Worm (Caenorhabditis elegans): ENCODE data around the gene klo-1.

klo-1 gene

ce11 chrIV:7759527-7759926, 11.5 kb upstream of the klo-1 start, which contains the start of gene dsb-3:
Gene dsb-3, minus strand, starts transcription at chrIV:7759627.
- TF ChIP-seq ref-1 (GFP tag; conservative IDR thresholded peaks at IDR 0.05) (no peak), ztf-23 (GFP tag; IDR thresholded peaks at IDR 0.05) (no peak), tab-1 (GFP tag; IDR thresholded peaks at IDR 0.05) (no peak), T22C8.4 (GFP tag; IDR thresholded peaks at IDR 0.05) (no peak), med-1 (GFP tag; optimal IDR thresholded peaks at IDR 0.05; ENCODE audit: insufficient read depth) (no peak), klf-2 (GFP tag; conservative IDR thresholded peaks at IDR 0.05) (no peak), cog-1 (tag; optimal IDR thresholded peaks at IDR 0.05) (no peak), ztf-29 (GFP tag; IDR thresholded peaks at IDR 0.05) (no peak), flt-1 (GFP tag; IDR thresholded peaks at IDR 0.05) (no peak)

ce11 chrIV:7757245-7757644, 9.2 kb upstream of the klo-1 start, which contains the start of gene C46A5.4:
Gene C46A5.4, minus strand, starts transcription at chrIV:7757345.
- TF ChIP-seq ztf-23 (GFP tag; IDR thresholded peaks at IDR 0.05) (no peak), klf-2 (GFP tag; conservative IDR thresholded peaks at IDR 0.05) (no peak), ref-1 (GFP tag; conservative IDR thresholded peaks at IDR 0.05) (no peak), tab-1 (GFP tag; IDR thresholded peaks at IDR 0.05) (no peak), ztf-29 (GFP tag; IDR thresholded peaks at IDR 0.05) (no peak)

- no peak for TF ChIP-seq ztf-29 (GFP tag; IDR thresholded peaks at IDR 0.05)
- no peak for TF ChIP-seq cog-1 (tag; optimal IDR thresholded peaks at IDR 0.05)
- no peak for TF ChIP-seq tab-1 (GFP tag; IDR thresholded peaks at IDR 0.05)
- no peak for TF ChIP-seq T22C8.4 (GFP tag; IDR thresholded peaks at IDR 0.05)
- TF ChIP-seq flt-1 (GFP tag; IDR thresholded peaks at IDR 0.05), result no peak
- no peak for TF ChIP-seq ref-1 (GFP tag; conservative IDR thresholded peaks at IDR 0.05)
- TF ChIP-seq ztf-23 (GFP tag; IDR thresholded peaks at IDR 0.05), result no peak
- TF ChIP-seq klf-2 (GFP tag; conservative IDR thresholded peaks at IDR 0.05), result no peak
- TF ChIP-seq med-1 (GFP tag; optimal IDR thresholded peaks at IDR 0.05; ENCODE audit: insufficient read depth), result no peak
Measured at ce11 chrIV:7754114-7754513, 6.1 kb upstream of the klo-1 start.

ce11 chrIV:7753108-7753507, 5.1 kb upstream of the klo-1 start, which contains the start of gene col-14:
Gene col-14, plus strand, starts transcription at chrIV:7753408.
- no peak for TF ChIP-seq tab-1 (GFP tag; IDR thresholded peaks at IDR 0.05)

- TF ChIP-seq ref-1 (GFP tag; conservative IDR thresholded peaks at IDR 0.05), result no peak
- no peak for TF ChIP-seq T22C8.4 (GFP tag; IDR thresholded peaks at IDR 0.05)
- no peak for TF ChIP-seq flt-1 (GFP tag; IDR thresholded peaks at IDR 0.05)
- TF ChIP-seq med-1 (GFP tag; optimal IDR thresholded peaks at IDR 0.05; ENCODE audit: insufficient read depth), result no peak
- TF ChIP-seq cog-1 (tag; optimal IDR thresholded peaks at IDR 0.05), result no peak
- no peak for TF ChIP-seq klf-2 (GFP tag; conservative IDR thresholded peaks at IDR 0.05)
- TF ChIP-seq ztf-29 (GFP tag; IDR thresholded peaks at IDR 0.05), result no peak
- no peak for TF ChIP-seq tab-1 (GFP tag; IDR thresholded peaks at IDR 0.05)
- TF ChIP-seq ztf-23 (GFP tag; IDR thresholded peaks at IDR 0.05), result no peak
Measured at ce11 chrIV:7743539-7743938, 4.5 kb downstream of the klo-1 start, which contains the start of gene npr-35. Gene npr-35, plus strand, starts transcription at chrIV:7743839.

- TF ChIP-seq flt-1 (GFP tag; IDR thresholded peaks at IDR 0.05) (no peak), ztf-29 (GFP tag; IDR thresholded peaks at IDR 0.05) (no peak), med-1 (GFP tag; optimal IDR thresholded peaks at IDR 0.05; ENCODE audit: insufficient read depth) (no peak), klf-2 (GFP tag; conservative IDR thresholded peaks at IDR 0.05) (no peak), T22C8.4 (GFP tag; IDR thresholded peaks at IDR 0.05) (no peak), ztf-23 (GFP tag; IDR thresholded peaks at IDR 0.05) (no peak), ref-1 (GFP tag; conservative IDR thresholded peaks at IDR 0.05) (no peak), tab-1 (GFP tag; IDR thresholded peaks at IDR 0.05) (no peak), cog-1 (tag; optimal IDR thresholded peaks at IDR 0.05) (no peak)
Measured at ce11 chrIV:7736616-7737015, 11.4 kb downstream of the klo-1 start.

- TF ChIP-seq T22C8.4 (GFP tag; IDR thresholded peaks at IDR 0.05) (no peak), klf-2 (GFP tag; conservative IDR thresholded peaks at IDR 0.05) (no peak), flt-1 (GFP tag; IDR thresholded peaks at IDR 0.05) (no peak), ztf-29 (GFP tag; IDR thresholded peaks at IDR 0.05) (no peak), ref-1 (GFP tag; conservative IDR thresholded peaks at IDR 0.05) (no peak), tab-1 (GFP tag; IDR thresholded peaks at IDR 0.05) (no peak), cog-1 (tag; optimal IDR thresholded peaks at IDR 0.05) (no peak), ztf-23 (GFP tag; IDR thresholded peaks at IDR 0.05) (no peak)
Measured at ce11 chrIV:7734619-7735018, 13.4 kb downstream of the klo-1 start, which contains the start of gene clx-1. Gene clx-1, plus strand, starts transcription at chrIV:7734648.

- no peak for TF ChIP-seq ztf-29 (GFP tag; IDR thresholded peaks at IDR 0.05)
- no peak for TF ChIP-seq klf-2 (GFP tag; conservative IDR thresholded peaks at IDR 0.05)
- no peak for TF ChIP-seq flt-1 (GFP tag; IDR thresholded peaks at IDR 0.05)
- TF ChIP-seq tab-1 (GFP tag; IDR thresholded peaks at IDR 0.05), result no peak
- TF ChIP-seq T22C8.4 (GFP tag; IDR thresholded peaks at IDR 0.05), result no peak
- no peak for TF ChIP-seq ztf-23 (GFP tag; IDR thresholded peaks at IDR 0.05)
- TF ChIP-seq med-1 (GFP tag; optimal IDR thresholded peaks at IDR 0.05; ENCODE audit: insufficient read depth), result no peak
- no peak for TF ChIP-seq cog-1 (tag; optimal IDR thresholded peaks at IDR 0.05)
Measured at ce11 chrIV:7734173-7734572, 13.9 kb downstream of the klo-1 start.

- no peak for TF ChIP-seq T22C8.4 (GFP tag; IDR thresholded peaks at IDR 0.05)
- TF ChIP-seq klf-2 (GFP tag; conservative IDR thresholded peaks at IDR 0.05), result no peak
- TF ChIP-seq ztf-29 (GFP tag; IDR thresholded peaks at IDR 0.05), result no peak
- TF ChIP-seq ztf-23 (GFP tag; IDR thresholded peaks at IDR 0.05), result no peak
- TF ChIP-seq tab-1 (GFP tag; IDR thresholded peaks at IDR 0.05), result no peak
- TF ChIP-seq ref-1 (GFP tag; conservative IDR thresholded peaks at IDR 0.05), result no peak
- TF ChIP-seq flt-1 (GFP tag; IDR thresholded peaks at IDR 0.05), result no peak
- TF ChIP-seq med-1 (GFP tag; optimal IDR thresholded peaks at IDR 0.05; ENCODE audit: insufficient read depth), result no peak
- no peak for TF ChIP-seq cog-1 (tag; optimal IDR thresholded peaks at IDR 0.05)
Measured at ce11 chrIV:7731960-7732359, 16.1 kb downstream of the klo-1 start, which contains the start of the genes C50F7.9 and C50F7.3. Gene C50F7.9, minus strand, starts transcription at chrIV:7732060. Gene C50F7.3, plus strand, starts transcription at chrIV:7732329.

ce11 chrIV:7728402-7728963, 19.5 kb downstream of the klo-1 start, which contains the start of gene sucg-1:
Gene sucg-1, plus strand, starts transcription at chrIV:7728913.
- no peak for TF ChIP-seq cog-1 (tag; optimal IDR thresholded peaks at IDR 0.05)
- TF ChIP-seq tab-1 (GFP tag; IDR thresholded peaks at IDR 0.05), result no peak
- no peak for TF ChIP-seq klf-2 (GFP tag; conservative IDR thresholded peaks at IDR 0.05)
- no peak for TF ChIP-seq ztf-23 (GFP tag; IDR thresholded peaks at IDR 0.05)
- TF ChIP-seq ref-1 (GFP tag; conservative IDR thresholded peaks at IDR 0.05), result no peak
- no peak for TF ChIP-seq ztf-29 (GFP tag; IDR thresholded peaks at IDR 0.05)
- no peak for TF ChIP-seq med-1 (GFP tag; optimal IDR thresholded peaks at IDR 0.05; ENCODE audit: insufficient read depth)
- TF ChIP-seq T22C8.4 (GFP tag; IDR thresholded peaks at IDR 0.05), result no peak
